Fruit fly (Drosophila melanogaster) whole organism, embryonic: ENCODE data around the gene CG31068.

ENCODE experiments used
- Atf-2 ChIP-seq: fragments of 200-800 bp; sonication (Bioruptor generic); optimal IDR thresholded peaks from 2 replicates; lab custom pipeline; 2016; ENCODE audit warnings: missing biosample characterization, missing genetic modification characterization
- Atf6 ChIP-seq: fragments of 200-800 bp; sonication (Bioruptor generic); IDR thresholded peaks from 2 replicates; pipeline ENCODE4 v1.3.6; 2022; ENCODE audit warnings: missing biosample characterization, missing genetic modification characterization
- CG10366 ChIP-seq: fragments of 200-800 bp; sonication (Bioruptor generic); IDR thresholded peaks from 2 replicates; pipeline ENCODE4 v1.3.6; 2022; ENCODE audit warnings: missing biosample characterization, missing genetic modification characterization
- CG10979 ChIP-seq: fragments of 200-800 bp; sonication (Bioruptor generic); optimal IDR thresholded peaks from 2 replicates; lab custom pipeline; 2018; ENCODE audit warnings: missing biosample characterization, mild to moderate bottlenecking, missing genetic modification characterization, moderate library complexity
- CG11456 ChIP-seq: fragments of 200-800 bp; sonication (Bioruptor generic); IDR thresholded peaks from 3 replicates; pipeline ENCODE4 v1.3.6; 2022; ENCODE audit warnings: missing biosample characterization, missing genetic modification characterization
- CG1529 ChIP-seq: fragments of 200-800 bp; sonication (Bioruptor generic); optimal IDR thresholded peaks from 3 replicates; lab custom pipeline; 2018; ENCODE audit warnings: missing biosample characterization, missing genetic modification characterization
- CG16813 ChIP-seq: fragments of 200-800 bp; sonication (Bioruptor generic); IDR thresholded peaks from 3 replicates; pipeline ENCODE4 v1.3.6; 2022; ENCODE audit warnings: missing biosample characterization, missing genetic modification characterization; ENCODE audit not compliant: partially characterized antibody
- CG2875 ChIP-seq: fragments of 200-800 bp; sonication (Bioruptor generic); optimal IDR thresholded peaks from 2 replicates; lab custom pipeline; 2017; ENCODE audit warnings: missing biosample characterization, mild to moderate bottlenecking, missing genetic modification characterization, missing genetic modification reagents
- CG34376 ChIP-seq: fragments of 200-800 bp; sonication (Bioruptor generic); optimal IDR thresholded peaks from 2 replicates; lab custom pipeline; 2018; ENCODE audit warnings: missing biosample characterization, mild to moderate bottlenecking, missing genetic modification characterization
- CG4820 ChIP-seq: fragments of 200-800 bp; sonication (Bioruptor generic); optimal IDR thresholded peaks from 3 replicates; lab custom pipeline; 2016; ENCODE audit warnings: missing biosample characterization, missing genetic modification characterization
- CG6272 ChIP-seq: fragments of 200-800 bp; sonication (Bioruptor generic); IDR thresholded peaks from 2 replicates; pipeline ENCODE4 v1.3.6; 2022; ENCODE audit warnings: missing biosample characterization, missing genetic modification characterization
- CG8359 ChIP-seq: fragments of 200-800 bp; sonication (Bioruptor generic); optimal IDR thresholded peaks from 2 replicates; lab custom pipeline; 2017; ENCODE audit warnings: missing biosample characterization, mild to moderate bottlenecking, missing genetic modification characterization, borderline replicate concordance
- CG8388 ChIP-seq: fragments of 200-800 bp; sonication (Bioruptor generic); optimal IDR thresholded peaks from 2 replicates; lab custom pipeline; 2019; ENCODE audit warnings: missing biosample characterization, mild to moderate bottlenecking, missing genetic modification characterization, moderate library complexity
- CG8924 ChIP-seq: fragments of 200-800 bp; optimal IDR thresholded peaks from 3 replicates; lab custom pipeline; 2019; ENCODE audit warnings: missing biosample characterization, mild to moderate bottlenecking, missing genetic modification characterization, moderate library complexity
- Camta ChIP-seq: fragments of 200-800 bp; sonication (Bioruptor generic); optimal IDR thresholded peaks from 2 replicates; lab custom pipeline; 2016; ENCODE audit warnings: missing biosample characterization, missing genetic modification characterization
- Dip2 ChIP-seq: fragments of 200-800 bp; sonication (Bioruptor generic); IDR thresholded peaks from 2 replicates; pipeline ENCODE4 v1.3.6; 2022; ENCODE audit warnings: missing biosample characterization, missing genetic modification characterization
- Doc3 ChIP-seq: fragments of 200-800 bp; sonication (Bioruptor generic); IDR thresholded peaks from 3 replicates; pipeline ENCODE4 v1.3.6; 2022; ENCODE audit warnings: missing biosample characterization, missing genetic modification characterization; ENCODE audit not compliant: partially characterized antibody
- Eip74EF ChIP-seq, 2 experiments: fragments of 200-800 bp in 1 of 2; fragments of >200 bp in 1 of 2; sonication (Bioruptor generic) in 1 of 2; optimal IDR thresholded peaks; 2 replicates each; lab custom pipeline; 2017 to 2019; ENCODE audit warnings: missing biosample characterization in 2 of 2, missing genetic modification characterization in 2 of 2, mild to moderate bottlenecking in 1 of 2, moderate library complexity in 1 of 2
- Fer2 ChIP-seq: fragments of 200-800 bp; sonication (Bioruptor generic); optimal IDR thresholded peaks from 2 replicates; lab custom pipeline; 2018; ENCODE audit warnings: missing biosample characterization, mild to moderate bottlenecking, missing genetic modification characterization, moderate library complexity
- Hmx ChIP-seq: fragments of 200-800 bp; sonication (Bioruptor generic); optimal IDR thresholded peaks from 2 replicates; lab custom pipeline; 2016; ENCODE audit warnings: missing biosample characterization, missing genetic modification characterization
- Hr3 ChIP-seq: fragments of 200-800 bp; sonication (Bioruptor generic); optimal IDR thresholded peaks from 3 replicates; lab custom pipeline; 2016; ENCODE audit warnings: missing biosample characterization, missing genetic modification characterization
- Hr51 ChIP-seq, 2 experiments: fragments of 200-800 bp; sonication (Bioruptor generic); optimal IDR thresholded peaks; 2 replicates in 1 of 2; 3 replicates in 1 of 2; lab custom pipeline; 2016 to 2018; ENCODE audit warnings: missing biosample characterization in 2 of 2, missing genetic modification characterization in 2 of 2, mild to moderate bottlenecking in 1 of 2, moderate library complexity in 1 of 2
- Mad ChIP-seq: fragments of 200-800 bp; sonication (Bioruptor generic); optimal IDR thresholded peaks from 2 replicates; lab custom pipeline; 2016; ENCODE audit warnings: missing biosample characterization, missing genetic modification characterization
- Nf-YA ChIP-seq: fragments of 200-800 bp; sonication (Bioruptor generic); IDR thresholded peaks from 2 replicates; pipeline ENCODE4 v1.3.6; 2022; ENCODE audit warnings: missing biosample characterization, missing genetic modification characterization
- Oaz ChIP-seq: fragments of 200-800 bp; sonication (Bioruptor generic); IDR thresholded peaks from 2 replicates; pipeline ENCODE4 v1.3.6; 2022; ENCODE audit warnings: missing biosample characterization, missing genetic modification characterization
- Sin3A ChIP-seq: fragments of >200 bp; optimal IDR thresholded peaks from 2 replicates; lab custom pipeline; 2018
- Six4 ChIP-seq: fragments of 200-800 bp; sonication (Bioruptor generic); optimal IDR thresholded peaks from 2 replicates; lab custom pipeline; 2016; ENCODE audit warnings: missing biosample characterization, missing genetic modification characterization
- Sry-δ ChIP-seq: fragments of 200-800 bp; sonication (Bioruptor generic); optimal IDR thresholded peaks from 2 replicates; lab custom pipeline; 2016; ENCODE audit warnings: missing biosample characterization, missing genetic modification characterization
- Tbp ChIP-seq: fragments of >200 bp; optimal IDR thresholded peaks from 2 replicates; lab custom pipeline; 2018; ENCODE audit warnings: missing biosample characterization, missing genetic modification characterization
- bigmax ChIP-seq: fragments of 200-800 bp; sonication (Bioruptor generic); optimal IDR thresholded peaks from 2 replicates; lab custom pipeline; 2018; ENCODE audit warnings: missing biosample characterization, mild to moderate bottlenecking, missing genetic modification characterization
- bsh ChIP-seq, 2 experiments: fragments of 200-800 bp; sonication (Bioruptor generic); optimal IDR thresholded peaks; 2 replicates each; lab custom pipeline; 2017 to 2018; ENCODE audit warnings: mild to moderate bottlenecking in 2 of 2, missing biosample characterization in 2 of 2, missing genetic modification characterization in 2 of 2, moderate library complexity in 1 of 2
- ci ChIP-seq: fragments of 200-800 bp; sonication (Bioruptor generic); IDR thresholded peaks from 3 replicates; pipeline ENCODE4 v1.3.6; 2022; ENCODE audit warnings: missing biosample characterization, missing genetic modification characterization
- cwo ChIP-seq: fragments of 200-800 bp; sonication (Bioruptor generic); optimal IDR thresholded peaks from 3 replicates; lab custom pipeline; 2017; ENCODE audit warnings: missing biosample characterization, missing genetic modification characterization, mild to moderate bottlenecking, moderate library complexity, missing genetic modification reagents
- danr ChIP-seq: fragments of 200-800 bp; sonication (Bioruptor generic); IDR thresholded peaks from 2 replicates; pipeline ENCODE4 v1.3.6; 2022; ENCODE audit warnings: missing biosample characterization, missing genetic modification characterization
- ftz-f1 ChIP-seq: fragments of 200-800 bp; sonication (Bioruptor generic); optimal IDR thresholded peaks from 2 replicates; lab custom pipeline; 2016; ENCODE audit warnings: missing biosample characterization, missing genetic modification characterization
- gce ChIP-seq: fragments of 200-800 bp; sonication (Bioruptor generic); IDR thresholded peaks from 3 replicates; pipeline ENCODE4 v1.3.6; 2022; ENCODE audit warnings: missing biosample characterization, missing genetic modification characterization
- gsb-n ChIP-seq: fragments of 200-800 bp; sonication (Bioruptor generic); optimal IDR thresholded peaks from 3 replicates; lab custom pipeline; 2018; ENCODE audit warnings: missing biosample characterization, mild to moderate bottlenecking, missing genetic modification characterization
- gt ChIP-seq: fragments of 200-800 bp; sonication (Bioruptor generic); IDR thresholded peaks from 2 replicates; pipeline ENCODE4 v1.3.6; 2022; ENCODE audit warnings: missing biosample characterization, missing genetic modification characterization
- her ChIP-seq: fragments of 200-800 bp; sonication (Bioruptor generic); optimal IDR thresholded peaks from 2 replicates; lab custom pipeline; 2016; ENCODE audit warnings: missing biosample characterization, missing genetic modification characterization
- ind ChIP-seq: fragments of 200-800 bp; sonication (Bioruptor generic); optimal IDR thresholded peaks from 3 replicates; lab custom pipeline; 2016; ENCODE audit warnings: missing biosample characterization, missing genetic modification characterization
- lmd ChIP-seq: fragments of 200-800 bp; sonication (Bioruptor generic); IDR thresholded peaks from 2 replicates; pipeline ENCODE4 v1.3.6; 2022; ENCODE audit warnings: missing biosample characterization, missing genetic modification characterization
- nmo ChIP-seq: fragments of 200-800 bp; sonication (Bioruptor generic); optimal IDR thresholded peaks from 2 replicates; lab custom pipeline; 2018; ENCODE audit warnings: missing biosample characterization, mild to moderate bottlenecking, missing genetic modification characterization, moderate library complexity
- pum ChIP-seq: fragments of 200-800 bp; sonication (Bioruptor generic); optimal IDR thresholded peaks from 2 replicates; lab custom pipeline; 2016; ENCODE audit warnings: missing biosample characterization, missing genetic modification characterization
- rib ChIP-seq: fragments of 200-800 bp; sonication (Bioruptor generic); IDR thresholded peaks from 2 replicates; pipeline ENCODE4 v1.3.6; 2022; ENCODE audit warnings: missing biosample characterization, missing genetic modification characterization
- salm ChIP-seq: fragments of 200-800 bp; sonication (Bioruptor generic); optimal IDR thresholded peaks from 2 replicates; lab custom pipeline; 2018; ENCODE audit warnings: missing biosample characterization, mild to moderate bottlenecking, missing genetic modification characterization
- sens ChIP-seq: fragments of 200-800 bp; sonication (Bioruptor generic); peaks from one replicate; lab custom pipeline; 2016; ENCODE audit warnings: missing biosample characterization, missing genetic modification characterization
- slp2 ChIP-seq: fragments of 200-800 bp; sonication (Bioruptor generic); optimal IDR thresholded peaks from 2 replicates; lab custom pipeline; 2016; ENCODE audit warnings: missing biosample characterization, missing genetic modification characterization
- wdn ChIP-seq: fragments of 200-800 bp; sonication (Bioruptor generic); IDR thresholded peaks from 2 replicates; pipeline ENCODE4 v1.3.6; 2022; ENCODE audit warnings: missing biosample characterization, missing genetic modification characterization
- zen ChIP-seq: fragments of 200-800 bp; sonication (Bioruptor generic); optimal IDR thresholded peaks from 3 replicates; lab custom pipeline; 2018; ENCODE audit warnings: missing biosample characterization, mild to moderate bottlenecking, missing genetic modification characterization, moderate library complexity

The CG31068 gene

DNA sequence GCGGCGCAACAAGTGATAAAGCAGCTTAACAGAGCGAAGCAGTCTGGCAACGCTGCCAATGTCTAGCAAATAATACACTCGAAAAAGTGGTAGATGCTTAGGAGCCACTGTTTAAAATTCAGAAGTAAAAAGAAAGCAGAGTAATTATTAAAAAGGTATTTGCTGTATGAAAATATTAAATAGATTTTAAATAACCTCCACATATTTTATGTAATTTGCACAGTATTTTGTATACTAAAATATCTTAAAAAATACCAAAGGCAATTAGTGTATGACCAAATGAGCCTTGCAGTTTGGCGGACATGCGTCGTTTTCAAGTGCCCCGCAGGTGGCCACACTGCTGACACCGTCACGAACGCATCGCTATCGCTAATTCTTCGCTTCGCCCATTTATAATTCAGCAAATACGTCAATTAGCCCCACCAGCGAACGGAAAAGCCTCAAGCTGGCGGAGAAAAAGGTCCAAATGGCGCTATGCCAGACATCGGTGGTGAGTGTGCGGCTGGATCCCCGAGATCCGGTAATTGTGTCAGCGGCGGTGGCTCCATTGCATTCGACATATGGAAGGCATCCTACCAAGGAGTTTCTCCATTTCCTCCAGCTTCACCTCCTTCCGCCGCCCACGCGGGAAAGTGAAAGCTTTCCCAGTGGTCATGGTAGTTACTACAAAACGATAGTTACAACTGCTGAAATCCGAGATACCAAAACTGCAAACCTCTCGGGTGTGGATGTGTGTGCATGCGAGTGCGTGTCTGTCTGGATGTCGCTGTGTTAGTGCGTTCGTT lies 19.8 kb downstream of the CG31068 start, which contains the start of gene pll (continued):
- TF ChIP-seq Eip74EF (GFP tag; optimal IDR thresholded peaks at IDR 0.05; lab: Kevin White, UChicago) (no peak), Sin3A (lab: Kevin White, UChicago) (peak; percentile 91), CG8388 (GFP tag; lab: Kevin White, UChicago) (peak; percentile 76), her (no peak), Atf6 (GFP tag; lab: Robert Waterston, UW) (peak; percentile 87), pum (GFP tag; lab: Kevin White, UChicago) (peak; percentile 58), slp2 (GFP tag; lab: Kevin White, UChicago) (peak; percentile 28), gsb-n (peak; percentile 83), CG10979 (tag; lab: Kevin White, UChicago) (peak; percentile 71), CG6272 (peak; percentile 87), Tbp (peak; percentile 69), ftz-f1 (GFP tag; lab: Kevin White, UChicago) (peak; percentile 40), ind (GFP tag; lab: Kevin White, UChicago) (peak; percentile 83), Sry-δ (GFP tag; lab: Kevin White, UChicago) (peak; percentile 82), gce (peak; percentile 79; the same call in 2 of the 3 replicates), Nf-YA (GFP tag; lab: Robert Waterston, UW) (peak; percentile 77), Hr3 (GFP tag; lab: Kevin White, UChicago) (peak; percentile 86), bigmax (GFP tag; lab: Kevin White, UChicago) (no peak), Six4 (peak; percentile 71), Fer2 (tag; lab: Kevin White, UChicago) (peak; percentile 66), gt (no peak), CG11456 (GFP tag; lab: Robert Waterston, UW) (peak; percentile 95), Dip2 (GFP tag; lab: Robert Waterston, UW) (no peak), CG1529 (GFP tag; lab: Kevin White, UChicago) (no peak), Camta (peak; percentile 71), bsh (GFP tag; optimal IDR thresholded peaks at IDR 0.05; lab: Kevin White, UChicago) (peak in 1 of 2 experiments; percentile 84), CG34376 (GFP tag; lab: Kevin White, UChicago) (peak; percentile 35), zen (tag; lab: Kevin White, UChicago) (peak; percentile 82), Doc3 (GFP tag; lab: Robert Waterston, UW) (no peak), Atf-2 (GFP tag; lab: Kevin White, UChicago) (peak; percentile 27), salm (peak; percentile 40), danr (GFP tag; lab: Robert Waterston, UW) (peak; percentile 5; the same call in 1 of the 2 replicates), rib (GFP tag; lab: Robert Waterston, UW) (peak; percentile 63; the same call in 1 of the 2 replicates), nmo (GFP tag; lab: Kevin White, UChicago) (peak; percentile 89), Hmx (peak; percentile 61), wdn (peak; percentile 84), CG10366 (peak; percentile 90), CG2875 (GFP tag; lab: Kevin White, UChicago) (no peak), sens (GFP tag; lab: Kevin White, UChicago) (peak; percentile 94), ci (GFP tag; lab: Robert Waterston, UW) (peak; percentile 91), lmd (GFP tag; lab: Robert Waterston, UW) (peak; percentile 85), CG8924 (tag; lab: Kevin White, UChicago) (peak; percentile 77), CG16813 (peak; percentile 29; the same call in 1 of the 3 replicates), cwo (GFP tag; lab: Kevin White, UChicago) (peak; percentile 65), CG4820 (peak; percentile 68), CG8359 (no peak), Oaz (peak; percentile 75), Mad (peak; percentile 68), Hr51 (GFP tag; optimal IDR thresholded peaks at IDR 0.05; lab: Kevin White, UChicago) (peak; percentile 70 to 77)
